Worm (Caenorhabditis elegans) whole organism, L1 larva: ENCODE data around the gene fbxa-63.

ENCODE experiments used
- C04F5.9 ChIP-seq: sonication (generic microtip); optimal IDR thresholded peaks from 2 replicates; lab custom pipeline; 2016; ENCODE audit warnings: missing genetic modification characterization, missing compliant biosample characterization
- F16B12.6 ChIP-seq: fragments of 150-350 bp; optimal IDR thresholded peaks from 2 replicates; lab custom pipeline; 2014; ENCODE audit warnings: missing biosample characterization, missing genetic modification characterization
- alr-1 ChIP-seq: fragments of 200-800 bp; sonication (Bioruptor generic); optimal IDR thresholded peaks from 2 replicates; lab custom pipeline; 2018; ENCODE audit warnings: borderline replicate concordance, mild to moderate bottlenecking, missing genetic modification characterization, missing compliant biosample characterization
- aly-2 ChIP-seq: fragments of 150-350 bp; optimal IDR thresholded peaks from 2 replicates; lab custom pipeline; 2014; ENCODE audit warnings: missing biosample characterization, missing genetic modification characterization
- blmp-1 ChIP-seq: fragments of 150-350 bp; optimal IDR thresholded peaks from 2 replicates; lab custom pipeline; 2014; ENCODE audit warnings: missing biosample characterization, missing genetic modification characterization
- ces-1 ChIP-seq: fragments of 150-350 bp; optimal IDR thresholded peaks from 2 replicates; lab custom pipeline; 2014; ENCODE audit warnings: missing biosample characterization, missing genetic modification reagents, missing genetic modification characterization
- efl-1 ChIP-seq, 4 experiments: fragments of 150-350 bp; optimal IDR thresholded peaks in 3 of 4; peaks in 1 of 4; 1 replicate in 1 of 4; 2 replicates in 3 of 4; lab custom pipeline; 2014; ENCODE audit warnings: missing biosample characterization in 2 of 4, missing genetic modification characterization in 2 of 4, missing genetic modification reagents in 2 of 4
- efl-3 ChIP-seq: fragments of 200-800 bp; sonication (Bioruptor generic); optimal IDR thresholded peaks from 2 replicates; lab custom pipeline; 2018; ENCODE audit warnings: mild to moderate bottlenecking, missing genetic modification characterization, missing compliant biosample characterization
- egl-13 ChIP-seq: sonication (generic microtip); optimal IDR thresholded peaks from 2 replicates; lab custom pipeline; 2016; ENCODE audit warnings: missing genotype, missing genetic modification reagents, missing genetic modification characterization, missing compliant biosample characterization
- egl-27 ChIP-seq, 2 experiments: fragments of 150-350 bp in 1 of 2; sonication (generic microtip); optimal IDR thresholded peaks; 3 replicates each; lab custom pipeline; 2017 to 2018; ENCODE audit warnings: missing biosample characterization in 2 of 2, missing genetic modification characterization in 2 of 2, missing genetic modification reagents in 2 of 2
- hlh-17 ChIP-seq: fragments of 200-800 bp; sonication (Bioruptor generic); optimal IDR thresholded peaks from 2 replicates; lab custom pipeline; 2018; ENCODE audit warnings: missing genetic modification characterization, mild to moderate bottlenecking, missing compliant biosample characterization, moderate library complexity, borderline replicate concordance
- hlh-4 ChIP-seq: sonication (generic microtip); optimal IDR thresholded peaks from 2 replicates; lab custom pipeline; 2016; ENCODE audit warnings: mild to moderate bottlenecking, missing genetic modification characterization, missing compliant biosample characterization
- jun-1 ChIP-seq: fragments of 150-350 bp; optimal IDR thresholded peaks from 2 replicates; lab custom pipeline; 2014; ENCODE audit warnings: missing biosample characterization, missing genetic modification reagents, missing genetic modification characterization
- lin-13 ChIP-seq: fragments of 150-350 bp; optimal IDR thresholded peaks from 2 replicates; lab custom pipeline; 2014; ENCODE audit warnings: missing biosample characterization, missing genetic modification reagents, missing genetic modification characterization
- lin-15B ChIP-seq: fragments of 150-350 bp; sonication (generic microtip); optimal IDR thresholded peaks from 3 replicates; lab custom pipeline; 2014; ENCODE audit warnings: missing biosample characterization, missing genetic modification characterization
- lir-3 ChIP-seq: sonication (generic microtip); optimal IDR thresholded peaks from 2 replicates; lab custom pipeline; 2016; ENCODE audit warnings: mild to moderate bottlenecking, missing genetic modification characterization, moderate library complexity, missing compliant biosample characterization; ENCODE audit not compliant: poor library complexity
- mef-2 ChIP-seq: fragments of 150-350 bp; optimal IDR thresholded peaks from 2 replicates; lab custom pipeline; 2014; ENCODE audit warnings: missing biosample characterization, missing genetic modification characterization
- nhr-11 ChIP-seq: fragments of 150-350 bp; optimal IDR thresholded peaks from 2 replicates; lab custom pipeline; 2014; ENCODE audit warnings: missing biosample characterization, missing genetic modification characterization
- nhr-19 ChIP-seq: fragments of 200-800 bp; sonication (Bioruptor generic); conservative IDR thresholded peaks from 2 replicates; pipeline ENCODE4 v1.3.6; 2022; ENCODE audit warnings: missing genetic modification characterization, missing compliant biosample characterization
- nhr-76 ChIP-seq: sonication (generic microtip); optimal IDR thresholded peaks from 2 replicates; lab custom pipeline; 2017; ENCODE audit warnings: missing biosample characterization, missing genetic modification characterization
- nhr-77 ChIP-seq: fragments of 150-350 bp; optimal IDR thresholded peaks from 2 replicates; lab custom pipeline; 2014; ENCODE audit warnings: missing biosample characterization, missing genetic modification characterization
- nhr-85 ChIP-seq: sonication (generic microtip); peaks from one replicate; lab custom pipeline; 2016; ENCODE audit warnings: missing genetic modification characterization, inconsistent platforms, missing compliant biosample characterization
- nhr-90 ChIP-seq: sonication (generic microtip); optimal IDR thresholded peaks from 2 replicates; lab custom pipeline; 2016; ENCODE audit warnings: mild to moderate bottlenecking, missing genetic modification characterization, missing compliant biosample characterization; ENCODE audit not compliant: poor library complexity
- rnt-1 ChIP-seq: sonication (generic microtip); optimal IDR thresholded peaks from 2 replicates; lab custom pipeline; 2016; ENCODE audit warnings: mild to moderate bottlenecking, missing genetic modification characterization, moderate library complexity, missing compliant biosample characterization
- snu-23 ChIP-seq: sonication (generic microtip); optimal IDR thresholded peaks from 2 replicates; lab custom pipeline; 2016; ENCODE audit warnings: missing genetic modification characterization, missing compliant biosample characterization
- sptf-1 ChIP-seq: fragments of 150-350 bp; optimal IDR thresholded peaks from 2 replicates; lab custom pipeline; 2014; ENCODE audit warnings: missing biosample characterization, missing genetic modification characterization
- swsn-7 ChIP-seq: sonication (generic microtip); optimal IDR thresholded peaks from 2 replicates; lab custom pipeline; 2016; ENCODE audit warnings: missing genetic modification characterization, missing compliant biosample characterization
- tbx-2 ChIP-seq: sonication (generic microtip); optimal IDR thresholded peaks from 2 replicates; lab custom pipeline; 2016; ENCODE audit warnings: missing genetic modification characterization, missing compliant biosample characterization
- tlp-1 ChIP-seq: fragments of 150-350 bp; optimal IDR thresholded peaks from 2 replicates; lab custom pipeline; 2014; ENCODE audit warnings: missing biosample characterization, missing genetic modification characterization
- unc-86 ChIP-seq: sonication (generic microtip); optimal IDR thresholded peaks from 2 replicates; lab custom pipeline; 2016; ENCODE audit warnings: missing genetic modification characterization, missing compliant biosample characterization
- zip-4 ChIP-seq: fragments of 200-800 bp; sonication (Bioruptor generic); optimal IDR thresholded peaks from 2 replicates; lab custom pipeline; 2018; ENCODE audit warnings: mild to moderate bottlenecking, missing genetic modification characterization, moderate library complexity, missing compliant biosample characterization
- ztf-11 ChIP-seq, 2 experiments: sonication (generic microtip); optimal IDR thresholded peaks; 2 replicates each; lab custom pipeline; 2016 to 2017; ENCODE audit warnings: missing genetic modification characterization in 2 of 2, missing biosample characterization in 1 of 2, missing compliant biosample characterization in 1 of 2

The fbxa-63 gene

ce11 chrIII:1226256-1226655 lies 17.1 kb upstream of the fbxa-63 start (continued):
- no peak for TF ChIP-seq nhr-76 (tag; lab: Kevin White, UChicago)
- TF ChIP-seq hlh-17 (GFP tag; lab: Kevin White, UChicago), result no peak
- TF ChIP-seq zip-4 (GFP tag; lab: Kevin White, UChicago), result no peak
- TF ChIP-seq ces-1 (GFP tag; lab: Kevin White, UChicago), result no peak
- TF ChIP-seq alr-1, result no peak
- TF ChIP-seq snu-23 (GFP tag; lab: Kevin White, UChicago), result no peak
- no peak for TF ChIP-seq hlh-4 (tag; lab: Kevin White, UChicago)

- TF ChIP-seq nhr-19 (GFP tag; lab: Robert Waterston, UW) (no peak), ztf-11 (tag; optimal IDR thresholded peaks at IDR 0.05; lab: Kevin White, UChicago) (no peak), nhr-90 (no peak), lin-13 (no peak), efl-3 (no peak), lir-3 (tag; lab: Kevin White, UChicago) (no peak), nhr-11 (tag; lab: Kevin White, UChicago) (no peak), mef-2 (no peak), jun-1 (no peak), sptf-1 (tag; lab: Kevin White, UChicago) (no peak), blmp-1 (tag; lab: Kevin White, UChicago) (no peak), lin-15B (no peak)
These were observed 14.7 kb upstream of the fbxa-63 start for ce11 chrIII:1228593-1228992.

ce11 chrIII:1229510-1229909 lies 13.8 kb upstream of the fbxa-63 start:
- TF ChIP-seq ces-1 (GFP tag; lab: Kevin White, UChicago) (no peak), aly-2 (tag; lab: Kevin White, UChicago) (no peak), F16B12.6 (no peak), nhr-90 (no peak), egl-27 (tag; optimal IDR thresholded peaks at IDR 0.05; lab: Kevin White, UChicago) (no peak), hlh-17 (GFP tag; lab: Kevin White, UChicago) (no peak)

- TF ChIP-seq tbx-2 (tag; lab: Kevin White, UChicago), result no peak
- TF ChIP-seq, all 84 proteins: peak for 0
These were observed 13.1 kb upstream of the fbxa-63 start, which contains the start of gene pes-4 for ce11 chrIII:1230174-1230573. Gene pes-4, minus strand, starts transcription at chrIII:1230274.

ce11 chrIII:1230672-1231071 lies 12.6 kb upstream of the fbxa-63 start:
- no peak for TF ChIP-seq snu-23 (GFP tag; lab: Kevin White, UChicago)
- no peak for TF ChIP-seq efl-1 (optimal IDR thresholded peaks at IDR 0.05; lab: Kevin White, UChicago)
- peak in 1 of 2 experiments; percentile 86 for TF ChIP-seq efl-1 (GFP tag; optimal IDR thresholded peaks at IDR 0.05 in 1 of 2; lab: Kevin White, UChicago)

ce11 chrIII:1231186-1231585 lies 12.1 kb upstream of the fbxa-63 start:
- TF ChIP-seq unc-86 (tag; lab: Kevin White, UChicago), result no peak
- no peak for TF ChIP-seq C04F5.9 (tag; lab: Kevin White, UChicago)
- no peak for TF ChIP-seq swsn-7 (tag; lab: Kevin White, UChicago)
- no peak for TF ChIP-seq zip-4 (GFP tag; lab: Kevin White, UChicago)
- no peak for TF ChIP-seq nhr-19 (GFP tag; lab: Robert Waterston, UW)
- no peak for TF ChIP-seq egl-13 (tag; lab: Kevin White, UChicago)
- TF ChIP-seq rnt-1 (tag; lab: Kevin White, UChicago), result no peak
- TF ChIP-seq sptf-1 (tag; lab: Kevin White, UChicago), result no peak
- TF ChIP-seq nhr-77, result no peak

- TF ChIP-seq hlh-4 (tag; lab: Kevin White, UChicago) (no peak), nhr-85 (peak; percentile 67), tlp-1 (no peak)
These were observed 4.6 kb upstream of the fbxa-63 start, which contains the start of gene fbxa-61 for ce11 chrIII:1238704-1239103. Gene fbxa-61, plus strand, starts transcription at chrIII:1239048.
